Worm (Caenorhabditis elegans): ENCODE results near the gene dep-1.

ce11 chrII:8990267-8990666, 29.3 kb downstream of the dep-1 start:
- no peak for TF ChIP-seq him-1 (tag; optimal IDR thresholded peaks at IDR 0.05)
- TF ChIP-seq W03F9.2 (tag; optimal IDR thresholded peaks at IDR 0.05), result no peak
- no peak for TF ChIP-seq dao-5 (tag; optimal IDR thresholded peaks at IDR 0.05)

Data from whole organism, L4/young adult.